Worm (Caenorhabditis elegans): ENCODE measurements around the gene str-148.
"Not testable (repeated sequence)": the region's sequence is repeated elsewhere in the genome, so short reads cannot be mapped to it uniquely, and the experiment has no call there.

str-148 gene

ce11 chrII:1045692-1046091, at the start of gene str-148:
TSS of gene str-148 (plus strand) at chrII:1045992.
- TF ChIP-seq lsy-2 (tag; optimal IDR thresholded peaks at IDR 0.05) (no peak), ces-1 (GFP tag; optimal IDR thresholded peaks at IDR 0.05) (no peak), tbx-8 (GFP tag; optimal IDR thresholded peaks at IDR 0.05) (no peak), snpc-4 (tag; optimal IDR thresholded peaks at IDR 0.05) (no peak), lin-32 (GFP tag; optimal IDR thresholded peaks at IDR 0.05) (no peak), sem-2 (GFP tag; optimal IDR thresholded peaks at IDR 0.05) (no peak), unc-39 (tag; optimal IDR thresholded peaks at IDR 0.05) (no peak), nhr-12 (tag; optimal IDR thresholded peaks at IDR 0.05) (no peak), cnd-1 (tag; optimal IDR thresholded peaks at IDR 0.05) (no peak), ztf-11 (tag; optimal IDR thresholded peaks at IDR 0.05) (no peak), drap-1 (GFP tag; optimal IDR thresholded peaks at IDR 0.05) (no peak), nhr-76 (tag; optimal IDR thresholded peaks at IDR 0.05) (no peak), nhr-237 (tag; optimal IDR thresholded peaks at IDR 0.05) (no peak), ceh-39 (tag; optimal IDR thresholded peaks at IDR 0.05) (no peak), M03D4.4 (tag; optimal IDR thresholded peaks at IDR 0.05) (no peak), blmp-1 (tag; optimal IDR thresholded peaks at IDR 0.05) (no peak), mab-5 (tag; optimal IDR thresholded peaks at IDR 0.05) (no peak), mls-2 (tag; optimal IDR thresholded peaks at IDR 0.05) (no peak), nhr-28 (tag; optimal IDR thresholded peaks at IDR 0.05) (no peak)

ce11 chrII:996112-996511, 49.7 kb upstream of the str-148 start, which contains the start of gene F45D11.11:
TSS of gene F45D11.11 (minus strand) at chrII:996212.
- TF ChIP-seq pha-4 (tag; optimal IDR thresholded peaks at IDR 0.05); unc-120 (tag; optimal IDR thresholded peaks at IDR 0.05; ENCODE audit: poor library complexity, severe bottlenecking); sem-2 (GFP tag; optimal IDR thresholded peaks at IDR 0.05): not testable (repeated sequence)

ce11 chrII:999493-999892, 46.3 kb upstream of the str-148 start, which contains the start of gene fbxb-29:
TSS of gene fbxb-29 (minus strand) at chrII:999593.
- TF ChIP-seq lin-32 (GFP tag; optimal IDR thresholded peaks at IDR 0.05): no peak
- no peak for TF ChIP-seq mls-2 (tag; optimal IDR thresholded peaks at IDR 0.05)
- no peak for TF ChIP-seq tbx-8 (GFP tag; optimal IDR thresholded peaks at IDR 0.05)
- TF ChIP-seq mep-1 (tag; optimal IDR thresholded peaks at IDR 0.05): no peak
- TF ChIP-seq nhr-12 (tag; optimal IDR thresholded peaks at IDR 0.05): no peak
- TF ChIP-seq M03D4.4 (tag; optimal IDR thresholded peaks at IDR 0.05): no peak
- TF ChIP-seq cnd-1 (tag; optimal IDR thresholded peaks at IDR 0.05): no peak
- TF ChIP-seq snpc-4 (tag; optimal IDR thresholded peaks at IDR 0.05): no peak
- TF ChIP-seq ces-1 (GFP tag; optimal IDR thresholded peaks at IDR 0.05): no peak
- TF ChIP-seq ceh-83 (GFP tag; optimal IDR thresholded peaks at IDR 0.05): no peak
- TF ChIP-seq elt-3 (tag; optimal IDR thresholded peaks at IDR 0.05): no peak
- TF ChIP-seq sem-2 (GFP tag; optimal IDR thresholded peaks at IDR 0.05): no peak
- TF ChIP-seq blmp-1 (tag; optimal IDR thresholded peaks at IDR 0.05): no peak
- TF ChIP-seq unc-62 (GFP tag; optimal IDR thresholded peaks at IDR 0.05): no peak

ce11 chrII:1001351-1001750, 44.4 kb upstream of the str-148 start, which contains the start of the genes fbxb-30 and F45D11.5:
TSS of gene fbxb-30 (minus strand) at chrII:1001451.
TSS of gene F45D11.5 (plus strand) at chrII:1001702.
- TF ChIP-seq drap-1 (GFP tag; optimal IDR thresholded peaks at IDR 0.05) (no peak), blmp-1 (tag; optimal IDR thresholded peaks at IDR 0.05) (no peak), mls-2 (tag; optimal IDR thresholded peaks at IDR 0.05) (no peak), nhr-28 (tag; optimal IDR thresholded peaks at IDR 0.05) (no peak), nhr-237 (tag; optimal IDR thresholded peaks at IDR 0.05) (no peak), pha-4 (tag; optimal IDR thresholded peaks at IDR 0.05) (no peak), ces-1 (GFP tag; optimal IDR thresholded peaks at IDR 0.05) (no peak), tbx-8 (GFP tag; optimal IDR thresholded peaks at IDR 0.05) (no peak)

- TF ChIP-seq drap-1 (GFP tag; optimal IDR thresholded peaks at IDR 0.05); ceh-39 (tag; optimal IDR thresholded peaks at IDR 0.05); pha-4 (tag; optimal IDR thresholded peaks at IDR 0.05): not testable (repeated sequence)
Observed at ce11 chrII:1006375-1006774, 39.4 kb upstream of the str-148 start, which contains the start of gene F45D11.14. TSS of gene F45D11.14 (minus strand) at chrII:1006475.

ce11 chrII:1024684-1025083, 21.1 kb upstream of the str-148 start, which contains the start of gene btb-11:
TSS of gene btb-11 (minus strand) at chrII:1024784.
- not testable (repeated sequence) for TF ChIP-seq mls-2 (tag; optimal IDR thresholded peaks at IDR 0.05); flh-1 (GFP tag; optimal IDR thresholded peaks at IDR 0.05); ceh-83 (GFP tag; optimal IDR thresholded peaks at IDR 0.05)

- no peak for TF ChIP-seq drap-1 (GFP tag; optimal IDR thresholded peaks at IDR 0.05)
- no peak for TF ChIP-seq lin-32 (GFP tag; optimal IDR thresholded peaks at IDR 0.05)
- TF ChIP-seq ham-2 (GFP tag; optimal IDR thresholded peaks at IDR 0.05): no peak
- no peak for TF ChIP-seq blmp-1 (tag; optimal IDR thresholded peaks at IDR 0.05)
- TF ChIP-seq unc-62 (GFP tag; optimal IDR thresholded peaks at IDR 0.05): no peak
- no peak for TF ChIP-seq mls-2 (tag; optimal IDR thresholded peaks at IDR 0.05)
- no peak for TF ChIP-seq zip-8 (tag; optimal IDR thresholded peaks at IDR 0.05)
- no peak for TF ChIP-seq flh-1 (GFP tag; optimal IDR thresholded peaks at IDR 0.05)
Observed at ce11 chrII:1026670-1027069, 19.1 kb upstream of the str-148 start, which contains the start of gene M01D1.12. TSS of gene M01D1.12 (plus strand) at chrII:1026970.
